Fruit fly (Drosophila melanogaster) whole organism, embryonic: ENCODE measurements around the gene se.

Experiments
- ATbp ChIP-seq: fragments of 200-800 bp; sonication (Bioruptor generic); optimal IDR thresholded peaks from 2 replicates; lab custom pipeline; 2017; ENCODE audit warnings: missing biosample characterization, mild to moderate bottlenecking, missing genetic modification characterization, missing genetic modification reagents
- Bdp1 ChIP-seq: fragments of 200-800 bp; sonication (Bioruptor generic); optimal IDR thresholded peaks from 3 replicates; lab custom pipeline; 2016; ENCODE audit warnings: missing biosample characterization, missing genetic modification characterization
- CG10209 ChIP-seq: fragments of 200-800 bp; sonication (Bioruptor generic); optimal IDR thresholded peaks from 3 replicates; lab custom pipeline; 2017; ENCODE audit warnings: missing biosample characterization, mild to moderate bottlenecking, missing genetic modification characterization, missing genetic modification reagents
- CG11695 ChIP-seq: fragments of 200-800 bp; sonication (Bioruptor generic); IDR thresholded peaks from 3 replicates; pipeline ENCODE4 v1.3.6; 2022; ENCODE audit warnings: missing biosample characterization, missing genetic modification characterization
- CG13296 ChIP-seq: fragments of 200-800 bp; sonication (Bioruptor generic); optimal IDR thresholded peaks from 3 replicates; lab custom pipeline; 2018; ENCODE audit warnings: missing biosample characterization, mild to moderate bottlenecking, missing genetic modification characterization
- CG13624 ChIP-seq: fragments of 200-800 bp; sonication (Bioruptor generic); optimal IDR thresholded peaks from 2 replicates; lab custom pipeline; 2016; ENCODE audit warnings: missing biosample characterization, missing genetic modification characterization
- CG14860 ChIP-seq: fragments of 200-800 bp; sonication (Bioruptor generic); IDR thresholded peaks from 3 replicates; pipeline ENCODE4 v1.3.6; 2022; ENCODE audit warnings: missing biosample characterization, missing genetic modification characterization; ENCODE audit not compliant: partially characterized antibody
- CG15073 ChIP-seq: fragments of 200-800 bp; sonication (Bioruptor generic); optimal IDR thresholded peaks from 2 replicates; lab custom pipeline; 2016; ENCODE audit warnings: missing biosample characterization, missing genetic modification characterization
- CG15514 ChIP-seq: fragments of 200-800 bp; sonication (Bioruptor generic); optimal IDR thresholded peaks from 3 replicates; lab custom pipeline; 2017; ENCODE audit warnings: missing biosample characterization, missing genetic modification characterization, mild to moderate bottlenecking, moderate library complexity, missing genetic modification reagents
- CG1792 ChIP-seq: fragments of 200-800 bp; sonication (Bioruptor generic); optimal IDR thresholded peaks from 2 replicates; lab custom pipeline; 2016; ENCODE audit warnings: missing biosample characterization, missing genetic modification characterization
- CG1832 ChIP-seq: fragments of 200-800 bp; sonication (Bioruptor generic); optimal IDR thresholded peaks from 2 replicates; lab custom pipeline; 2017; ENCODE audit warnings: missing biosample characterization, mild to moderate bottlenecking, missing genetic modification characterization, inconsistent platforms
- CG31224 ChIP-seq: fragments of 200-800 bp; sonication (Bioruptor generic); IDR thresholded peaks from 2 replicates; pipeline ENCODE4 v1.3.6; 2022; ENCODE audit warnings: missing biosample characterization, missing genetic modification characterization
- CG34422 ChIP-seq: fragments of 200-800 bp; sonication (Bioruptor generic); IDR thresholded peaks from 3 replicates; pipeline ENCODE4 v1.3.6; 2022; ENCODE audit warnings: missing biosample characterization, missing genetic modification characterization
- CG4854 ChIP-seq: fragments of 200-800 bp; sonication (Bioruptor generic); optimal IDR thresholded peaks from 2 replicates; lab custom pipeline; 2016; ENCODE audit warnings: missing biosample characterization, missing genetic modification characterization, inconsistent platforms
- CG5180 ChIP-seq: fragments of 200-800 bp; sonication (Bioruptor generic); optimal IDR thresholded peaks from 3 replicates; lab custom pipeline; 2017; ENCODE audit warnings: missing biosample characterization, missing genetic modification characterization, mild to moderate bottlenecking, moderate library complexity, missing genetic modification reagents
- CG6689 ChIP-seq: fragments of 200-800 bp; sonication (Bioruptor generic); IDR thresholded peaks from 2 replicates; pipeline ENCODE4 v1.3.6; 2022; ENCODE audit warnings: missing biosample characterization, missing genetic modification characterization
- CG6813 ChIP-seq: fragments of 200-800 bp; sonication (Bioruptor generic); optimal IDR thresholded peaks from 2 replicates; lab custom pipeline; 2017; ENCODE audit warnings: missing biosample characterization, missing genetic modification characterization, mild to moderate bottlenecking, moderate library complexity, missing genetic modification reagents
- CG8359 ChIP-seq: fragments of 200-800 bp; sonication (Bioruptor generic); optimal IDR thresholded peaks from 2 replicates; lab custom pipeline; 2017; ENCODE audit warnings: missing biosample characterization, mild to moderate bottlenecking, missing genetic modification characterization, borderline replicate concordance
- CoRest ChIP-seq: fragments of 200-800 bp; sonication (Bioruptor generic); optimal IDR thresholded peaks from 3 replicates; lab custom pipeline; 2018; ENCODE audit warnings: missing biosample characterization, mild to moderate bottlenecking, missing genetic modification characterization, moderate library complexity
- Dbx ChIP-seq: fragments of 200-800 bp; sonication (Bioruptor generic); IDR thresholded peaks from 3 replicates; pipeline ENCODE4 v1.3.6; 2022; ENCODE audit warnings: missing biosample characterization, missing genetic modification characterization
- Deaf1 ChIP-seq: fragments of 200-800 bp; optimal IDR thresholded peaks from 3 replicates; lab custom pipeline; 2019; ENCODE audit warnings: missing biosample characterization, mild to moderate bottlenecking, missing genetic modification characterization, moderate library complexity
- Doc3 ChIP-seq: fragments of 200-800 bp; sonication (Bioruptor generic); IDR thresholded peaks from 3 replicates; pipeline ENCODE4 v1.3.6; 2022; ENCODE audit warnings: missing biosample characterization, missing genetic modification characterization; ENCODE audit not compliant: partially characterized antibody
- Med ChIP-seq: fragments of 200-800 bp; sonication (Bioruptor generic); peaks from one replicate; lab custom pipeline; 2016; ENCODE audit warnings: missing biosample characterization, missing genetic modification characterization, mild to moderate bottlenecking, inconsistent platforms, moderate library complexity
- NC2β ChIP-seq: fragments of 200-800 bp; sonication (Bioruptor generic); optimal IDR thresholded peaks from 2 replicates; lab custom pipeline; 2016; ENCODE audit warnings: missing biosample characterization, missing genetic modification characterization
- NK7.1 ChIP-seq: fragments of 200-800 bp; sonication (Bioruptor generic); optimal IDR thresholded peaks from 3 replicates; lab custom pipeline; 2016; ENCODE audit warnings: missing biosample characterization, missing genetic modification characterization
- Opbp ChIP-seq: fragments of 200-800 bp; sonication (Bioruptor generic); IDR thresholded peaks from 3 replicates; pipeline ENCODE4 v1.3.6; 2022; ENCODE audit warnings: missing biosample characterization, missing genetic modification characterization; ENCODE audit not compliant: partially characterized antibody
- Rfx ChIP-seq: fragments of 200-800 bp; sonication (Bioruptor generic); IDR thresholded peaks from 2 replicates; pipeline ENCODE4 v1.3.6; 2022; ENCODE audit warnings: missing biosample characterization, missing genetic modification characterization
- Trl ChIP-seq, 3 experiments: fragments of >200 bp in 2 of 3; fragments of 200-800 bp in 1 of 3; sonication (Bioruptor generic) in 1 of 3; optimal IDR thresholded peaks; 2 replicates in 1 of 3; 3 replicates in 2 of 3; lab custom pipeline; 2016 to 2017; ENCODE audit warnings: missing biosample characterization in 1 of 3, missing genetic modification characterization in 1 of 3
- Usf ChIP-seq: fragments of 200-800 bp; sonication (Bioruptor generic); optimal IDR thresholded peaks from 2 replicates; lab custom pipeline; 2017; ENCODE audit warnings: missing genotype, missing biosample characterization, missing genetic modification characterization
- ara ChIP-seq: fragments of 200-800 bp; sonication (Bioruptor generic); IDR thresholded peaks from 2 replicates; pipeline ENCODE4 v1.3.6; 2022; ENCODE audit warnings: missing biosample characterization, missing genetic modification characterization
- cg ChIP-seq: fragments of 200-800 bp; sonication (Bioruptor generic); optimal IDR thresholded peaks from 3 replicates; lab custom pipeline; 2019; ENCODE audit warnings: missing biosample characterization, mild to moderate bottlenecking, missing genetic modification characterization, moderate library complexity
- chm ChIP-seq: fragments of 200-800 bp; sonication (Bioruptor generic); IDR thresholded peaks from 2 replicates; pipeline ENCODE4 v1.3.6; 2022; ENCODE audit warnings: missing biosample characterization, missing genetic modification characterization
- croc ChIP-seq: fragments of 200-800 bp; sonication (Bioruptor generic); conservative IDR thresholded peaks from 3 replicates; pipeline ENCODE4 v1.3.6; 2022; ENCODE audit warnings: missing biosample characterization, missing genetic modification characterization
- disco-r ChIP-seq: fragments of 200-800 bp; sonication (Bioruptor generic); optimal IDR thresholded peaks from 2 replicates; lab custom pipeline; 2016; ENCODE audit warnings: missing biosample characterization, missing genetic modification characterization
- dmrt99B ChIP-seq: fragments of 200-800 bp; sonication (Bioruptor generic); optimal IDR thresholded peaks from 2 replicates; lab custom pipeline; 2018; ENCODE audit warnings: missing biosample characterization, mild to moderate bottlenecking, missing genetic modification characterization, moderate library complexity
- dysf ChIP-seq: fragments of 200-800 bp; sonication (Bioruptor generic); IDR thresholded peaks from 3 replicates; pipeline ENCODE4 v1.3.6; 2022; ENCODE audit warnings: missing biosample characterization, missing genetic modification characterization
- emc ChIP-seq: fragments of 200-800 bp; sonication (Bioruptor generic); optimal IDR thresholded peaks from 2 replicates; lab custom pipeline; 2016; ENCODE audit warnings: missing biosample characterization, missing genetic modification characterization
- ewg ChIP-seq: fragments of 200-800 bp; sonication (Bioruptor generic); optimal IDR thresholded peaks from 3 replicates; lab custom pipeline; 2017; ENCODE audit warnings: mild to moderate bottlenecking, missing biosample characterization, missing genetic modification reagents, missing genetic modification characterization
- fd102C ChIP-seq: fragments of 200-800 bp; sonication (Bioruptor generic); optimal IDR thresholded peaks from 2 replicates; lab custom pipeline; 2018; ENCODE audit warnings: missing biosample characterization, mild to moderate bottlenecking, missing genetic modification characterization, moderate library complexity
- fd64A ChIP-seq: fragments of 200-800 bp; sonication (Bioruptor generic); optimal IDR thresholded peaks from 3 replicates; lab custom pipeline; 2018; ENCODE audit warnings: missing biosample characterization, mild to moderate bottlenecking, missing genetic modification characterization
- gfzf ChIP-seq: fragments of 200-800 bp; sonication (Bioruptor generic); optimal IDR thresholded peaks from 2 replicates; lab custom pipeline; 2016; ENCODE audit warnings: missing biosample characterization, mild to moderate bottlenecking, missing genetic modification characterization, moderate library complexity
- lab ChIP-seq: fragments of 200-800 bp; sonication (Bioruptor generic); optimal IDR thresholded peaks from 3 replicates; lab custom pipeline; 2017; ENCODE audit warnings: missing biosample characterization, missing genetic modification characterization, mild to moderate bottlenecking, moderate library complexity, missing genetic modification reagents
- lov ChIP-seq, 2 experiments: fragments of 200-800 bp in 1 of 2; fragments of >200 bp in 1 of 2; sonication (Bioruptor generic) in 1 of 2; IDR thresholded peaks in 1 of 2; optimal IDR thresholded peaks in 1 of 2; 2 replicates in 1 of 2; 3 replicates in 1 of 2; pipeline versions ENCODE4 v1.3.6 to Lab custom; 2017 to 2022; ENCODE audit warnings: missing biosample characterization in 1 of 2, missing genetic modification characterization in 1 of 2
- mam ChIP-seq: fragments of 200-800 bp; sonication (Bioruptor generic); optimal IDR thresholded peaks from 3 replicates; lab custom pipeline; 2016; ENCODE audit warnings: missing biosample characterization, missing genetic modification characterization
- pum ChIP-seq: fragments of 200-800 bp; sonication (Bioruptor generic); optimal IDR thresholded peaks from 2 replicates; lab custom pipeline; 2016; ENCODE audit warnings: missing biosample characterization, missing genetic modification characterization
- shn ChIP-seq: fragments of 200-800 bp; sonication (Bioruptor generic); optimal IDR thresholded peaks from 3 replicates; lab custom pipeline; 2016; ENCODE audit warnings: missing biosample characterization, missing genetic modification characterization
- tio ChIP-seq: fragments of 200-800 bp; sonication (Bioruptor generic); optimal IDR thresholded peaks from 2 replicates; lab custom pipeline; 2017; ENCODE audit warnings: missing biosample characterization, missing genetic modification characterization, inconsistent platforms
- tx ChIP-seq: fragments of 200-800 bp; sonication (Bioruptor generic); optimal IDR thresholded peaks from 2 replicates; lab custom pipeline; 2016; ENCODE audit warnings: missing biosample characterization, missing genetic modification characterization
- vnd ChIP-seq: fragments of 200-800 bp; sonication (Bioruptor generic); IDR thresholded peaks from 3 replicates; pipeline ENCODE4 v1.3.6; 2022; ENCODE audit warnings: missing biosample characterization, missing genetic modification characterization; ENCODE audit not compliant: partially characterized antibody
- wdn ChIP-seq: fragments of 200-800 bp; sonication (Bioruptor generic); IDR thresholded peaks from 2 replicates; pipeline ENCODE4 v1.3.6; 2022; ENCODE audit warnings: missing biosample characterization, missing genetic modification characterization
- zen ChIP-seq: fragments of 200-800 bp; sonication (Bioruptor generic); optimal IDR thresholded peaks from 3 replicates; lab custom pipeline; 2018; ENCODE audit warnings: missing biosample characterization, mild to moderate bottlenecking, missing genetic modification characterization, moderate library complexity

The se gene

DNA sequence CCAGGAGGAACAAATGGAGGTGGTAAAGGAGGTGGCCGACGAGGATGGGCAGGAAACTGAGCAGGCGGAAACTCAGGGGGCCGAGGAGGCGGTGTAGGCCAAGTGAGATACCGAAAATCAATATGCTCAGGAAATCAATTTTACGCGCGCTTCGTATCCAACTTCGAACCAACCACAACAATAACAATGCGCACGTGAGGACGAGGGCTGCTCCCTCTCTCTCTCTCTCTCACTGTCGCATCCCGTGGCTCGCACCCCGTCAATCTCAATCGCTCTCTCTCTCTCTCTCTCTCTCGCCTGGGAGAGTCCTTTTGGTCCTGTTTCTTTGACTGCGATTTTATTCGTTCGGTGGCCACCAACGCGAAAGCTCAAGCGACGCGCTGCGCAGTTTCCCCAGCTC lies 7.9 kb upstream of the se start, which contains the start of gene CG6765 (continued):
- TF ChIP-seq CG15073 (GFP tag; lab: Kevin White, UChicago), result no peak
- TF ChIP-seq ewg (GFP tag; lab: Kevin White, UChicago), result peak; percentile 64
- TF ChIP-seq zen (tag; lab: Kevin White, UChicago), result no peak
- TF ChIP-seq CG31224, result no peak
- no peak for TF ChIP-seq CG6689 (GFP tag; lab: Robert Waterston, UW)
- no peak for TF ChIP-seq dmrt99B (tag; lab: Kevin White, UChicago)
- TF ChIP-seq wdn (GFP tag; lab: Robert Waterston, UW), result no peak
- TF ChIP-seq gfzf (GFP tag; lab: Kevin White, UChicago), result no peak
- TF ChIP-seq fd64A, result no peak
- no peak for TF ChIP-seq ara
- no peak for TF ChIP-seq cg
- TF ChIP-seq chm (GFP tag; lab: Robert Waterston, UW), result no peak
- peak; percentile 83 for TF ChIP-seq Trl (optimal IDR thresholded peaks at IDR 0.05; lab: Kevin White, UChicago)
- no peak for TF ChIP-seq Trl (GFP tag; optimal IDR thresholded peaks at IDR 0.05; lab: Kevin White, UChicago)
- no peak for TF ChIP-seq NK7.1 (GFP tag; lab: Kevin White, UChicago)
- TF ChIP-seq CG8359 (GFP tag; lab: Kevin White, UChicago), result no peak
- TF ChIP-seq dysf (GFP tag; lab: Robert Waterston, UW), result no peak
- no peak for TF ChIP-seq pum (GFP tag; lab: Kevin White, UChicago)
- TF ChIP-seq fd102C (GFP tag; lab: Kevin White, UChicago), result no peak
- no peak for TF ChIP-seq Opbp (GFP tag; lab: Robert Waterston, UW)
- TF ChIP-seq CG4854 (GFP tag; lab: Kevin White, UChicago), result no peak
- TF ChIP-seq CG11695 (GFP tag; lab: Robert Waterston, UW), result no peak
- TF ChIP-seq ATbp (GFP tag; lab: Kevin White, UChicago), result no peak
- peak; percentile 2 for TF ChIP-seq CG15514 (GFP tag; lab: Kevin White, UChicago)
- no peak for TF ChIP-seq mam (GFP tag; lab: Kevin White, UChicago)
- TF ChIP-seq CoRest, result no peak
- peak; percentile 64 for TF ChIP-seq CG5180 (GFP tag; lab: Kevin White, UChicago)
- TF ChIP-seq lov (optimal IDR thresholded peaks at IDR 0.05; lab: Kevin White, UChicago), result no peak
- TF ChIP-seq lov (GFP tag; IDR thresholded peaks at IDR 0.05; lab: Robert Waterston, UW), result no peak
- no peak for TF ChIP-seq Bdp1 (GFP tag; lab: Kevin White, UChicago)
- TF ChIP-seq shn, result no peak
- no peak for TF ChIP-seq CG1792 (GFP tag; lab: Kevin White, UChicago)
- TF ChIP-seq tio (GFP tag; lab: Kevin White, UChicago), result no peak
- TF ChIP-seq Doc3, result no peak
- no peak for TF ChIP-seq CG10209
- no peak for TF ChIP-seq emc (GFP tag; lab: Kevin White, UChicago)
- no peak for TF ChIP-seq Usf (GFP tag; lab: Kevin White, UChicago)
- peak; percentile 44; the same call in 1 of the 3 replicates for TF ChIP-seq CG34422
- no peak for TF ChIP-seq Dbx
- no peak for TF ChIP-seq CG14860 (GFP tag; lab: Robert Waterston, UW)

DNA sequence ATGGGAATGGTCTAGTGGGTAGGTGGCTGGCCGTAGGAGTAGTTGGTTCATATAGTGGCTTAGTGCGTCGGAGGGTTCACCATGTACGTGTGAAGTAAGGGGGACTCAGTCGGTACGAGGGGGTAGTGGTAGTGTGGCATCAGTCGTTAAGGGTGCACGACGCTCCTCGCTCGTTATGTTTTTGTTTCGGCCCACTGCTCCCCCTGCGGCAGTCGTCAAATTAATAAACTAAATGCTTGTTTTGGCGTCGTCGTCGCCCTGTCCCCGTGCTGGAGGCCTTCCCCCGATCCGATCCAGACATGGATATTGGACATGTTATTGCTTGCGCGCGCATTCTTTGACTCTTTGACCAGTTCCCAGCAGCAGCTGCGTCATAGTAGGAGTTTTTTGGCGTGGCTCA lies 7.1 kb upstream of the se start:
- TF ChIP-seq NC2β (GFP tag; lab: Kevin White, UChicago) (no peak), croc (no peak), CG13296 (GFP tag; lab: Kevin White, UChicago) (no peak), CG1832 (GFP tag; lab: Kevin White, UChicago) (no peak), tx (GFP tag; lab: Kevin White, UChicago) (no peak), CG13624 (no peak), CG6689 (GFP tag; lab: Robert Waterston, UW) (no peak), Rfx (peak; percentile 6; the same call in 1 of the 2 replicates), vnd (GFP tag; lab: Robert Waterston, UW) (no peak), ewg (GFP tag; lab: Kevin White, UChicago) (peak; percentile 40), disco-r (GFP tag; lab: Kevin White, UChicago) (no peak), CG6813 (GFP tag; lab: Kevin White, UChicago) (no peak), Med (peak; percentile 72), Deaf1 (tag; lab: Kevin White, UChicago) (peak; percentile 54), lab (GFP tag; lab: Kevin White, UChicago) (no peak)
